Worm (Caenorhabditis elegans) whole organism, late embryonic: ENCODE measurements around the gene str-114.

Experiments used
- ama-1 ChIP-seq: fragments of 150-350 bp; optimal IDR thresholded peaks from 2 replicates; lab custom pipeline; 2014
- ets-4 ChIP-seq: sonication (generic microtip); optimal IDR thresholded peaks from 2 replicates; lab custom pipeline; 2016; ENCODE audit warnings: missing genetic modification characterization, missing compliant biosample characterization
- pha-4 ChIP-seq: fragments of 150-350 bp; optimal IDR thresholded peaks from 2 replicates; lab custom pipeline; 2018; ENCODE audit warnings: missing biosample characterization, missing genetic modification reagents, missing genetic modification characterization

DNA sequence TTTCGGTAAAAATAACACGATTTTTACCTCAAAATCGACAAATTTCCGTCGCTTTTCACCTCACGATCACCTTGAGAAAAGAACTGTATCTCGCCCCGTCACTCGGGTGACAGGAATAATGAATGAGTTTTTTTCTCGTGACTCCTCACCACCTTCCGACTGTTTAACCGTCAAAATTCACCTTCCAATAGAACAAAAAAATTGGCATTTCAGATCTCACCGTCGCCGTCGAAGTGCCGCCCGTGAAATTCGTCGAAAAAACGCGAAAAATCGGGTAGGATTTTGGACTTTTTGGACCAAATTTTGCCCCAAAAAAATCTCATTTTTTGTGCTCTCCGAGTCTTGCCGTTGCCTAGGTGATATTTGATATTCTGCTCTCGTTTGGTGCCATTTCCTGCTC lies 37.3 kb downstream of the str-114 start, which contains the start of gene unc-132:
- no peak for TF ChIP-seq ama-1 (lab: Kevin White, UChicago)
- no peak for TF ChIP-seq pha-4
- TF ChIP-seq ets-4 (tag; lab: Kevin White, UChicago) = no peak
